Fruit fly (Drosophila melanogaster): ENCODE measurements around the gene CG43401.
A peak's percentile ranks its signal among the peaks of the same experiment; 100 is the strongest.

Gene CG43401

dm6 chr2L:1421460-1422332 lies 6.6 kb upstream of the CG43401 start:
- TF ChIP-seq woc (GFP tag; optimal IDR thresholded peaks at IDR 0.05) (no peak), Sp1 (GFP tag; optimal IDR thresholded peaks at IDR 0.05) (no peak), sage (GFP tag; optimal IDR thresholded peaks at IDR 0.05) (no peak), psq (GFP tag; optimal IDR thresholded peaks at IDR 0.05) (no peak), fru (GFP tag; optimal IDR thresholded peaks at IDR 0.05) (no peak), Dif (GFP tag; optimal IDR thresholded peaks at IDR 0.05; ENCODE audit: partially characterized antibody) (no peak), CrebA (GFP tag; optimal IDR thresholded peaks at IDR 0.05; ENCODE audit: borderline replicate concordance) (no peak), HLH106 (tag; optimal IDR thresholded peaks at IDR 0.05) (no peak), Hr83 (GFP tag; optimal IDR thresholded peaks at IDR 0.05; ENCODE audit: poor library complexity, severe bottlenecking) (no peak), usp (GFP tag; optimal IDR thresholded peaks at IDR 0.05) (no peak), dl (GFP tag; optimal IDR thresholded peaks at IDR 0.05; ENCODE audit: insufficient read depth in 1 of 2, partially characterized antibody in 2 of 2) (no peak), Vsx2 (GFP tag; optimal IDR thresholded peaks at IDR 0.05; ENCODE audit: partially characterized antibody) (no peak)

DNA sequence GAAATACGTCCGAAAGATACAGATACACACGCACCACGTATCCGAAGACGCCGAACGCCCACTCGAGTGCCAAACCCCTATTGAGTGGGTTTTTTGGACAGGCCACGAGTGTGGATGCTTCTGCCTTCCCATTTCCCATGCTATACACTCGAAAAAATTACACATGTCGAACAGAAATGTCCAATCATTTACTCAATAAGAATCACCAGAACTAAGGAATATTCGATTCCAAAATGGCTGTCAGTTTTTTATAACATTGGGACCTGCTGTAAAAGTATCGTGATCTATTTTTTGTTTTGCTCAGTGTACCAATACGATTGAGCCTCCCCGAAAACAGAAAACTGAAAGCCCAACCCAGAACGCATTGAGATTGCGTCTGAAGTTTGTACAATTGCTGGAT lies 5.5 kb upstream of the CG43401 start:
- TF ChIP-seq CrebA (GFP tag; optimal IDR thresholded peaks at IDR 0.05; ENCODE audit: borderline replicate concordance) = no peak
- no peak for TF ChIP-seq Jra (GFP tag; optimal IDR thresholded peaks at IDR 0.05)
- TF ChIP-seq Myc (optimal IDR thresholded peaks at IDR 0.05) = no peak
- TF ChIP-seq HLH106 (tag; optimal IDR thresholded peaks at IDR 0.05) = peak; percentile 40
- TF ChIP-seq Dfd (GFP tag; optimal IDR thresholded peaks at IDR 0.05) = no peak
- peak; percentile 71 for TF ChIP-seq fru (GFP tag; optimal IDR thresholded peaks at IDR 0.05)
- TF ChIP-seq CG32264 (GFP tag; optimal IDR thresholded peaks at IDR 0.05) = peak; percentile 13
- no peak for TF ChIP-seq jim (GFP tag; optimal IDR thresholded peaks at IDR 0.05)
- TF ChIP-seq pan (optimal IDR thresholded peaks at IDR 0.05) = no peak
- no peak for TF ChIP-seq Rel (GFP tag; optimal IDR thresholded peaks at IDR 0.05)
- no peak for TF ChIP-seq Rel (tag; optimal IDR thresholded peaks at IDR 0.05)
- no peak for TF ChIP-seq Hr78 (GFP tag; optimal IDR thresholded peaks at IDR 0.05)
- no peak for TF ChIP-seq dsf (GFP tag; optimal IDR thresholded peaks at IDR 0.05; ENCODE audit: borderline replicate concordance)
- peak; percentile 81 for TF ChIP-seq h (GFP tag; optimal IDR thresholded peaks at IDR 0.05)
- no peak for TF ChIP-seq GATAd (GFP tag; optimal IDR thresholded peaks at IDR 0.05)
- peak; percentile 56 for TF ChIP-seq sv (GFP tag; optimal IDR thresholded peaks at IDR 0.05)
- no peak for TF ChIP-seq CG9705 (GFP tag; optimal IDR thresholded peaks at IDR 0.05)
- no peak for TF ChIP-seq N (GFP tag; optimal IDR thresholded peaks at IDR 0.05)
- TF ChIP-seq psq (GFP tag; optimal IDR thresholded peaks at IDR 0.05) = peak; percentile 54
- TF ChIP-seq Hnf4 (GFP tag; optimal IDR thresholded peaks at IDR 0.05) = peak; percentile 63
- TF ChIP-seq dmrt93B (GFP tag; optimal IDR thresholded peaks at IDR 0.05) = peak; percentile 30
- no peak for TF ChIP-seq Dif (GFP tag; optimal IDR thresholded peaks at IDR 0.05; ENCODE audit: partially characterized antibody)
- no peak for TF ChIP-seq Mio (GFP tag; optimal IDR thresholded peaks at IDR 0.05)
- TF ChIP-seq usp (GFP tag; optimal IDR thresholded peaks at IDR 0.05) = no peak
- peak; percentile 55 for TF ChIP-seq Sp1 (GFP tag; optimal IDR thresholded peaks at IDR 0.05)
- TF ChIP-seq Vsx2 (GFP tag; optimal IDR thresholded peaks at IDR 0.05; ENCODE audit: partially characterized antibody) = no peak
- TF ChIP-seq brk (GFP tag; optimal IDR thresholded peaks at IDR 0.05) = peak; percentile 6
- TF ChIP-seq foxo (GFP tag; optimal IDR thresholded peaks at IDR 0.05) = peak in 1 of 2 experiments; percentile 77
- peak; percentile 69 for TF ChIP-seq rgr (GFP tag; optimal IDR thresholded peaks at IDR 0.05)
- no peak for TF ChIP-seq Hr83 (GFP tag; optimal IDR thresholded peaks at IDR 0.05; ENCODE audit: poor library complexity, severe bottlenecking)
- no peak for TF ChIP-seq lola (GFP tag; optimal IDR thresholded peaks at IDR 0.05)
- peak; percentile 68 for TF ChIP-seq br (GFP tag; optimal IDR thresholded peaks at IDR 0.05)
- no peak for TF ChIP-seq dl (GFP tag; optimal IDR thresholded peaks at IDR 0.05; ENCODE audit: insufficient read depth in 1 of 2, partially characterized antibody in 2 of 2)
- TF ChIP-seq ey (GFP tag; optimal IDR thresholded peaks at IDR 0.05) = peak; percentile 72
- TF ChIP-seq sage (GFP tag; optimal IDR thresholded peaks at IDR 0.05) = peak; percentile 74
- no peak for TF ChIP-seq tai (GFP tag; optimal IDR thresholded peaks at IDR 0.05)
- peak; percentile 49 for TF ChIP-seq woc (GFP tag; optimal IDR thresholded peaks at IDR 0.05)
- TF ChIP-seq Abd-B (GFP tag; optimal IDR thresholded peaks at IDR 0.05) = no peak
- peak; percentile 64 for TF ChIP-seq OdsH (GFP tag; optimal IDR thresholded peaks at IDR 0.05)

All from whole organism, wandering third instar larva.